Fruit fly (Drosophila melanogaster): ENCODE results near the gene CG9287.
A peak's percentile ranks its signal among the peaks of the same experiment; 100 is the strongest.

CG9287 gene

DNA sequence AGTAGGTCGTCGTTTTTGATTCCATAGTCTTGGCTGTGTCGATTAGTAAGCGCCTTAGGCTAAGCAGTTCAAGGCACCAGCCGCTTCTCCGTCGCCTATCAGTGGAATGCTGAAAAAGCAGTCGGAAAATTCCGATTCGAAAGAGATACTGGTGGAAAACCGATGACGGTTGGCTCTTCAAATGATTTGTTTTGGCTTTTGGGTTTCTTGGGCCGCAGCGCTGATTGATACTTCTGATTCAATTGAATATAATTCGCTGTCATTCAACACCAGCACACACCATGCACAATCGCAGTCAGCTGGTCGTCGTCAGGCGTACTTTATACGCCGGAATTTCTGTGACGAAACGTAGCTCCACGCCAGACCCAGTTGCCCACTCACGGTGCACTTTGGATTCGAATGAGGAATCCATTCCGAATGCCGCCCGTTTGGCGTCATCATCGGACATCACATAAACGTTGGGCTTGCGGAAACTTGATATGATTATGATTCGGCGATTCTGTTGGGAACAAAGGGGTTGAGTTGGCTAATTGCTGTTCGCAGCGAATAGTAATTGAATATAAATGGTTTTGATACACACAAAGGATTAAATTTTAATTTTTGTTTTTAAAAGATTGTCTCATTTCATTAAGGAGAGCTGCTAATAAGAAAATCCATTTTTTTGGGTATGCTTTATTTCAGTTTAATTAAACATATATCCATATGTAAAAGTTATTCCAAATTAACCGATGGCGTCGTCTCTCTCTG, 21.4 kb upstream of the CG9287 start:
- peak; percentile 48 for TF ChIP-seq nom (GFP tag; optimal IDR thresholded peaks at IDR 0.05)
- TF ChIP-seq CG2712 (tag; optimal IDR thresholded peaks at IDR 0.05) = no peak
- TF ChIP-seq sens (GFP tag) = peak; percentile 57
- no peak for TF ChIP-seq Awh (GFP tag; IDR thresholded peaks at IDR 0.05)
- TF ChIP-seq aop (GFP tag; IDR thresholded peaks at IDR 0.05) = no peak
- peak; percentile 1 for TF ChIP-seq grn (GFP tag; optimal IDR thresholded peaks at IDR 0.05)
- no peak for TF ChIP-seq amos (GFP tag; IDR thresholded peaks at IDR 0.05; ENCODE audit: partially characterized antibody)
- no peak for TF ChIP-seq Dip3 (GFP tag; optimal IDR thresholded peaks at IDR 0.05)
- no peak for TF ChIP-seq lilli (GFP tag; optimal IDR thresholded peaks at IDR 0.05)
- no peak for TF ChIP-seq maf-S (GFP tag; optimal IDR thresholded peaks at IDR 0.05)
- no peak for TF ChIP-seq CG13287 (GFP tag; IDR thresholded peaks at IDR 0.05; ENCODE audit: partially characterized antibody)
- TF ChIP-seq CG11093 (GFP tag; IDR thresholded peaks at IDR 0.05) = no peak
- TF ChIP-seq eve (GFP tag; optimal IDR thresholded peaks at IDR 0.05) = no peak
- no peak for TF ChIP-seq CG1647 (GFP tag; optimal IDR thresholded peaks at IDR 0.05)
- TF ChIP-seq CG12219 (GFP tag; optimal IDR thresholded peaks at IDR 0.05) = no peak
- no peak for TF ChIP-seq so (GFP tag; IDR thresholded peaks at IDR 0.05)
- TF ChIP-seq vnd (GFP tag; IDR thresholded peaks at IDR 0.05; ENCODE audit: partially characterized antibody) = no peak
- TF ChIP-seq nau (GFP tag; optimal IDR thresholded peaks at IDR 0.05) = no peak
- TF ChIP-seq rib (GFP tag; IDR thresholded peaks at IDR 0.05) = no peak
- no peak for TF ChIP-seq CG8290 (GFP tag; optimal IDR thresholded peaks at IDR 0.05)
- peak in 1 of 2 experiments; percentile 9 for TF ChIP-seq CG8290 (tag; optimal IDR thresholded peaks at IDR 0.05)
- TF ChIP-seq sd (tag; optimal IDR thresholded peaks at IDR 0.05) = peak; percentile 24
- TF ChIP-seq CG2889 (GFP tag; IDR thresholded peaks at IDR 0.05) = no peak
- TF ChIP-seq CG15601 (tag; optimal IDR thresholded peaks at IDR 0.05) = no peak
- TF ChIP-seq Med (GFP tag) = peak; percentile 24

- peak; percentile 32 for TF ChIP-seq org-1 (GFP tag; optimal IDR thresholded peaks at IDR 0.05)
- TF ChIP-seq Dip3 (GFP tag; optimal IDR thresholded peaks at IDR 0.05) = no peak
- TF ChIP-seq E2f2 (GFP tag; IDR thresholded peaks at IDR 0.05) = peak; percentile 18; the same call in 1 of the 2 replicates
- no peak for TF ChIP-seq CG8281 (tag; optimal IDR thresholded peaks at IDR 0.05)
- no peak for TF ChIP-seq HLH3B (GFP tag; IDR thresholded peaks at IDR 0.05)
- no peak for TF ChIP-seq CG6272 (GFP tag; IDR thresholded peaks at IDR 0.05)
- TF ChIP-seq CG3726 (GFP tag; IDR thresholded peaks at IDR 0.05) = no peak
- no peak for TF ChIP-seq trem (tag; optimal IDR thresholded peaks at IDR 0.05)
- TF ChIP-seq Drgx (GFP tag; IDR thresholded peaks at IDR 0.05) = no peak
- TF ChIP-seq CTCF (GFP tag; optimal IDR thresholded peaks at IDR 0.05) = peak; percentile 15
- TF ChIP-seq CG14441 (GFP tag; IDR thresholded peaks at IDR 0.05) = no peak
- TF ChIP-seq CG11695 (GFP tag; IDR thresholded peaks at IDR 0.05) = no peak
- no peak for TF ChIP-seq Ada2b (GFP tag; IDR thresholded peaks at IDR 0.05)
- no peak for TF ChIP-seq Usf (GFP tag; optimal IDR thresholded peaks at IDR 0.05)
- TF ChIP-seq CG31365 (tag; optimal IDR thresholded peaks at IDR 0.05) = peak; percentile 29
- no peak for TF ChIP-seq ttk (GFP tag; IDR thresholded peaks at IDR 0.05)
- peak; percentile 42 for TF ChIP-seq CG2116 (GFP tag; optimal IDR thresholded peaks at IDR 0.05)
- peak; percentile 93 for TF ChIP-seq sug (tag; optimal IDR thresholded peaks at IDR 0.05)
- TF ChIP-seq Side (GFP tag; optimal IDR thresholded peaks at IDR 0.05) = peak; percentile 24
- peak; percentile 81 for TF ChIP-seq CrebB (tag; optimal IDR thresholded peaks at IDR 0.05)
- no peak for TF ChIP-seq bbx (GFP tag; IDR thresholded peaks at IDR 0.05; ENCODE audit: partially characterized antibody)
- peak; percentile 99 for TF ChIP-seq CG34376 (GFP tag; optimal IDR thresholded peaks at IDR 0.05)
- peak; percentile 58 for TF ChIP-seq CG10209 (GFP tag; optimal IDR thresholded peaks at IDR 0.05)
- TF ChIP-seq tio (GFP tag; optimal IDR thresholded peaks at IDR 0.05) = peak; percentile 13
- TF ChIP-seq CG4328 (GFP tag; optimal IDR thresholded peaks at IDR 0.05) = peak; percentile 52
- peak; percentile 68 for TF ChIP-seq BtbVII (GFP tag; optimal IDR thresholded peaks at IDR 0.05)
- peak; percentile 54 for TF ChIP-seq Meics (GFP tag; optimal IDR thresholded peaks at IDR 0.05)
- no peak for TF ChIP-seq pros (GFP tag; optimal IDR thresholded peaks at IDR 0.05)
Measured at dm6 chr2L:8699895-8700314, 20.3 kb upstream of the CG9287 start.

All from whole organism, embryonic.